Worm (Caenorhabditis elegans): ENCODE results near the gene B0410.3.
A peak's percentile ranks its signal among the peaks of the same experiment; 100 is the strongest.

B0410.3 gene

ce11 chrX:2857070-2857825 is 34.0 kb downstream of the B0410.3 start, which contains the start of gene tra-4:
Gene tra-4, minus strand, starts transcription at chrX:2857603.
- TF ChIP-seq blmp-1 (tag; optimal IDR thresholded peaks at IDR 0.05), result peak; percentile 32
- TF ChIP-seq elt-2 (tag; optimal IDR thresholded peaks at IDR 0.05), result no peak
- TF ChIP-seq aha-1 (tag; optimal IDR thresholded peaks at IDR 0.05), result no peak
- peak; percentile 57 for TF ChIP-seq lir-3 (tag; optimal IDR thresholded peaks at IDR 0.05; ENCODE audit: poor library complexity)
- no peak for TF ChIP-seq lin-15B (tag; optimal IDR thresholded peaks at IDR 0.05)
- no peak for TF ChIP-seq unc-30 (tag; optimal IDR thresholded peaks at IDR 0.05)
- TF ChIP-seq tbx-2 (tag; optimal IDR thresholded peaks at IDR 0.05), result peak; percentile 33
- peak; percentile 29 for TF ChIP-seq lsy-2 (tag; optimal IDR thresholded peaks at IDR 0.05)
- TF ChIP-seq dsc-1 (tag; optimal IDR thresholded peaks at IDR 0.05), result peak; percentile 7
- no peak for TF ChIP-seq mdl-1 (tag; optimal IDR thresholded peaks at IDR 0.05)
- TF ChIP-seq snu-23 (GFP tag; optimal IDR thresholded peaks at IDR 0.05), result peak; percentile 46
- TF ChIP-seq sptf-1 (tag; optimal IDR thresholded peaks at IDR 0.05), result no peak
- TF ChIP-seq pqm-1 (tag; optimal IDR thresholded peaks at IDR 0.05), result no peak
- TF ChIP-seq F16B12.6 (tag; optimal IDR thresholded peaks at IDR 0.05), result no peak
- TF ChIP-seq nhr-20 (tag; optimal IDR thresholded peaks at IDR 0.05), result peak; percentile 32
- peak; percentile 51 for TF ChIP-seq nhr-71 (tag; optimal IDR thresholded peaks at IDR 0.05)
- peak; percentile 78 for TF ChIP-seq rnt-1 (tag; optimal IDR thresholded peaks at IDR 0.05)
- no peak for TF ChIP-seq lin-39 (tag; optimal IDR thresholded peaks at IDR 0.05)
- TF ChIP-seq nhr-85 (tag), result peak; percentile 76
- peak in 1 of 3 experiments; percentile 21 for TF ChIP-seq dpl-1 (GFP tag; optimal IDR thresholded peaks at IDR 0.05)
- TF ChIP-seq lin-14 (GFP tag; optimal IDR thresholded peaks at IDR 0.05), result peak; percentile 67
- peak; percentile 14 for TF ChIP-seq snpc-4 (tag; optimal IDR thresholded peaks at IDR 0.05)
- no peak for TF ChIP-seq ces-1 (GFP tag; optimal IDR thresholded peaks at IDR 0.05)
- no peak for TF ChIP-seq pax-3 (tag; optimal IDR thresholded peaks at IDR 0.05)
- TF ChIP-seq ztf-4 (tag; optimal IDR thresholded peaks at IDR 0.05), result no peak
- peak; percentile 43 for TF ChIP-seq nhr-47 (tag; optimal IDR thresholded peaks at IDR 0.05)
- 0 out of 2 replicates have a peak, but pooled peaks have one; percentile 56 for TF ChIP-seq ets-5 (GFP tag; IDR thresholded peaks at IDR 0.05)
- peak; percentile 22 for TF ChIP-seq fkh-4 (tag; optimal IDR thresholded peaks at IDR 0.05; ENCODE audit: borderline replicate concordance)
- TF ChIP-seq vab-15 (tag; optimal IDR thresholded peaks at IDR 0.05), result no peak
- peak; percentile 55 for TF ChIP-seq nhr-90 (tag; optimal IDR thresholded peaks at IDR 0.05; ENCODE audit: poor library complexity)
- no peak for TF ChIP-seq ceh-82 (tag; optimal IDR thresholded peaks at IDR 0.05)
- TF ChIP-seq swsn-7 (tag; optimal IDR thresholded peaks at IDR 0.05), result peak; percentile 7
- TF ChIP-seq ceh-90 (tag; optimal IDR thresholded peaks at IDR 0.05), result peak; percentile 57
- TF ChIP-seq nhr-84 (tag; optimal IDR thresholded peaks at IDR 0.05), result no peak
- TF ChIP-seq mep-1 (tag; optimal IDR thresholded peaks at IDR 0.05), result peak; percentile 42

- TF ChIP-seq dpl-1 (GFP tag; optimal IDR thresholded peaks at IDR 0.05), result no peak
- TF ChIP-seq F16B12.6 (tag; optimal IDR thresholded peaks at IDR 0.05), result no peak
- peak; percentile 61 for TF ChIP-seq nhr-47 (tag; optimal IDR thresholded peaks at IDR 0.05)
- peak; percentile 49 for TF ChIP-seq sox-4 (tag; optimal IDR thresholded peaks at IDR 0.05)
- TF ChIP-seq ztf-4 (tag; optimal IDR thresholded peaks at IDR 0.05), result peak; percentile 35
- peak; percentile 2 for TF ChIP-seq xbp-1 (tag; optimal IDR thresholded peaks at IDR 0.05)
- TF ChIP-seq nhr-71 (tag; optimal IDR thresholded peaks at IDR 0.05), result peak; percentile 52
- peak; percentile 47 for TF ChIP-seq fkh-8 (tag; optimal IDR thresholded peaks at IDR 0.05)
- TF ChIP-seq egl-13 (tag; optimal IDR thresholded peaks at IDR 0.05), result no peak
- no peak for TF ChIP-seq snpc-4 (tag; optimal IDR thresholded peaks at IDR 0.05)
- TF ChIP-seq blmp-1 (tag; optimal IDR thresholded peaks at IDR 0.05), result no peak
- TF ChIP-seq dsc-1 (tag; optimal IDR thresholded peaks at IDR 0.05), result peak; percentile 94
- TF ChIP-seq tlp-1 (tag; optimal IDR thresholded peaks at IDR 0.05), result no peak
- TF ChIP-seq lin-13 (GFP tag; optimal IDR thresholded peaks at IDR 0.05), result no peak
- TF ChIP-seq unc-62 (GFP tag; optimal IDR thresholded peaks at IDR 0.05), result no peak
- peak; percentile 46 for TF ChIP-seq fkh-4 (tag; optimal IDR thresholded peaks at IDR 0.05; ENCODE audit: borderline replicate concordance)
- TF ChIP-seq nhr-11 (tag; optimal IDR thresholded peaks at IDR 0.05), result no peak
- no peak for TF ChIP-seq elt-2 (tag; optimal IDR thresholded peaks at IDR 0.05)
- no peak for TF ChIP-seq efl-1 (optimal IDR thresholded peaks at IDR 0.05)
- peak in 1 of 2 experiments; percentile 70 for TF ChIP-seq efl-1 (GFP tag; optimal IDR thresholded peaks at IDR 0.05 in 1 of 2)
- peak; percentile 89 for TF ChIP-seq pax-3 (tag; optimal IDR thresholded peaks at IDR 0.05)
- no peak for TF ChIP-seq pqm-1 (tag; optimal IDR thresholded peaks at IDR 0.05)
- TF ChIP-seq skn-1 (tag; optimal IDR thresholded peaks at IDR 0.05), result no peak
These were observed 37.3 kb downstream of the B0410.3 start for ce11 chrX:2853963-2854362.

Measured in whole organism, L1 larva.